Fruit fly (Drosophila melanogaster) whole organism, embryonic: ENCODE data around the gene eIF2gamma.

ENCODE experiments used
- Ada2b ChIP-seq: fragments of 200-800 bp; sonication (Bioruptor generic); IDR thresholded peaks from 2 replicates; pipeline ENCODE4 v1.3.6; 2022; ENCODE audit warnings: missing biosample characterization, missing genetic modification characterization
- Antp ChIP-seq: fragments of 200-800 bp; sonication (Bioruptor generic); optimal IDR thresholded peaks from 3 replicates; lab custom pipeline; 2016; ENCODE audit warnings: missing biosample characterization, missing genetic modification characterization
- Awh ChIP-seq: fragments of 200-800 bp; sonication (Bioruptor generic); IDR thresholded peaks from 2 replicates; pipeline ENCODE4, ENCODE4 v1.3.6; 2022; ENCODE audit warnings: missing biosample characterization, missing genetic modification characterization
- Blimp-1 ChIP-seq: fragments of 200-800 bp; sonication (Bioruptor generic); optimal IDR thresholded peaks from 3 replicates; lab custom pipeline; 2018; ENCODE audit warnings: missing biosample characterization, missing genetic modification characterization, mild to moderate bottlenecking, moderate library complexity, missing genetic modification reagents
- CG10366 ChIP-seq: fragments of 200-800 bp; sonication (Bioruptor generic); IDR thresholded peaks from 2 replicates; pipeline ENCODE4 v1.3.6; 2022; ENCODE audit warnings: missing biosample characterization, missing genetic modification characterization
- CG11723 ChIP-seq: fragments of 200-800 bp; sonication (Bioruptor generic); optimal IDR thresholded peaks from 2 replicates; lab custom pipeline; 2017; ENCODE audit warnings: missing biosample characterization, mild to moderate bottlenecking, missing genetic modification characterization
- CG12071 ChIP-seq: fragments of 200-800 bp; sonication (Bioruptor generic); optimal IDR thresholded peaks from 3 replicates; lab custom pipeline; 2018; ENCODE audit warnings: missing biosample characterization, mild to moderate bottlenecking, missing genetic modification characterization
- CG12744 ChIP-seq: fragments of 200-800 bp; sonication (Bioruptor generic); optimal IDR thresholded peaks from 2 replicates; lab custom pipeline; 2016; ENCODE audit warnings: missing biosample characterization, missing genetic modification characterization
- CG1602 ChIP-seq: fragments of 200-800 bp; sonication (Bioruptor generic); optimal IDR thresholded peaks from 3 replicates; lab custom pipeline; 2016; ENCODE audit warnings: missing biosample characterization, missing genetic modification characterization
- CG16815 ChIP-seq: fragments of 200-800 bp; sonication (Bioruptor generic); optimal IDR thresholded peaks from 3 replicates; lab custom pipeline; 2017; ENCODE audit warnings: missing biosample characterization, mild to moderate bottlenecking, missing genetic modification characterization
- CG17612 ChIP-seq: fragments of 200-800 bp; sonication (Bioruptor generic); IDR thresholded peaks from 2 replicates; pipeline ENCODE4 v1.3.6; 2022; ENCODE audit warnings: missing biosample characterization, missing genetic modification characterization
- CG2678 ChIP-seq: fragments of 200-800 bp; sonication (Bioruptor generic); optimal IDR thresholded peaks from 3 replicates; lab custom pipeline; 2019; ENCODE audit warnings: missing biosample characterization, mild to moderate bottlenecking, missing genetic modification characterization, moderate library complexity
- CG2712 ChIP-seq: fragments of 200-800 bp; optimal IDR thresholded peaks from 3 replicates; lab custom pipeline; 2019; ENCODE audit warnings: missing biosample characterization, mild to moderate bottlenecking, missing genetic modification characterization, moderate library complexity
- CG30403 ChIP-seq: fragments of 200-800 bp; sonication (Bioruptor generic); optimal IDR thresholded peaks from 3 replicates; lab custom pipeline; 2016; ENCODE audit warnings: missing biosample characterization, missing genetic modification characterization
- CG4707 ChIP-seq: fragments of 200-800 bp; sonication (Bioruptor generic); optimal IDR thresholded peaks from 2 replicates; lab custom pipeline; 2018; ENCODE audit warnings: missing biosample characterization, mild to moderate bottlenecking, missing genetic modification characterization, moderate library complexity
- CG4820 ChIP-seq: fragments of 200-800 bp; sonication (Bioruptor generic); optimal IDR thresholded peaks from 3 replicates; lab custom pipeline; 2016; ENCODE audit warnings: missing biosample characterization, missing genetic modification characterization
- CG6689 ChIP-seq: fragments of 200-800 bp; sonication (Bioruptor generic); IDR thresholded peaks from 2 replicates; pipeline ENCODE4 v1.3.6; 2022; ENCODE audit warnings: missing biosample characterization, missing genetic modification characterization
- CG7357 ChIP-seq: fragments of 200-800 bp; sonication (Bioruptor generic); IDR thresholded peaks from 3 replicates; pipeline ENCODE4 v1.3.6; 2022; ENCODE audit warnings: missing biosample characterization, missing genetic modification characterization
- CG8281 ChIP-seq: fragments of 200-800 bp; sonication (Bioruptor generic); optimal IDR thresholded peaks from 2 replicates; lab custom pipeline; 2018; ENCODE audit warnings: missing biosample characterization, mild to moderate bottlenecking, missing genetic modification characterization, moderate library complexity
- CG9727 ChIP-seq: fragments of 200-800 bp; sonication (Bioruptor generic); optimal IDR thresholded peaks from 3 replicates; lab custom pipeline; 2017; ENCODE audit warnings: missing biosample characterization, mild to moderate bottlenecking, missing genetic modification characterization
- CHES-1-like ChIP-seq: fragments of 200-800 bp; sonication (Bioruptor generic); optimal IDR thresholded peaks from 2 replicates; lab custom pipeline; 2016; ENCODE audit warnings: missing biosample characterization, missing genetic modification characterization
- CTCF ChIP-seq: fragments of 200-800 bp; sonication (Bioruptor generic); optimal IDR thresholded peaks from 2 replicates; lab custom pipeline; 2017; ENCODE audit warnings: missing biosample characterization, mild to moderate bottlenecking, missing genetic modification characterization, moderate library complexity
- Dad ChIP-seq: fragments of 200-800 bp; sonication (Bioruptor generic); optimal IDR thresholded peaks from 3 replicates; lab custom pipeline; 2016; ENCODE audit warnings: missing biosample characterization, missing genetic modification characterization
- Dfd ChIP-seq, 2 experiments: fragments of >200 bp; optimal IDR thresholded peaks; 2 replicates each; lab custom pipeline; 2017; ENCODE audit warnings: missing biosample characterization in 2 of 2, missing genetic modification characterization in 2 of 2
- Elba2 ChIP-seq: fragments of 200-800 bp; sonication (Bioruptor generic); optimal IDR thresholded peaks from 3 replicates; lab custom pipeline; 2016; ENCODE audit warnings: missing biosample characterization, missing genetic modification characterization
- HLH54F ChIP-seq: fragments of 200-800 bp; sonication (Bioruptor generic); optimal IDR thresholded peaks from 3 replicates; lab custom pipeline; 2016; ENCODE audit warnings: missing biosample characterization, missing genetic modification characterization
- Hr3 ChIP-seq: fragments of 200-800 bp; sonication (Bioruptor generic); optimal IDR thresholded peaks from 3 replicates; lab custom pipeline; 2016; ENCODE audit warnings: missing biosample characterization, missing genetic modification characterization
- Myb ChIP-seq: fragments of 200-800 bp; sonication (Bioruptor generic); optimal IDR thresholded peaks from 2 replicates; lab custom pipeline; 2016; ENCODE audit warnings: missing biosample characterization, missing genetic modification characterization
- NC2β ChIP-seq: fragments of 200-800 bp; sonication (Bioruptor generic); optimal IDR thresholded peaks from 2 replicates; lab custom pipeline; 2016; ENCODE audit warnings: missing biosample characterization, missing genetic modification characterization
- NFAT ChIP-seq: fragments of 200-800 bp; sonication (Bioruptor generic); IDR thresholded peaks from 2 replicates; pipeline ENCODE4 v1.3.6; 2022; ENCODE audit warnings: missing biosample characterization, missing genetic modification characterization
- Pdp1 ChIP-seq, 2 experiments: fragments of 200-800 bp; sonication (Bioruptor generic); optimal IDR thresholded peaks; 3 replicates each; lab custom pipeline; 2016; ENCODE audit warnings: missing biosample characterization in 2 of 2, missing genetic modification characterization in 2 of 2, mild to moderate bottlenecking in 1 of 2, moderate library complexity in 1 of 2
- Rfx ChIP-seq: fragments of 200-800 bp; sonication (Bioruptor generic); IDR thresholded peaks from 2 replicates; pipeline ENCODE4 v1.3.6; 2022; ENCODE audit warnings: missing biosample characterization, missing genetic modification characterization
- Six4 ChIP-seq: fragments of 200-800 bp; sonication (Bioruptor generic); optimal IDR thresholded peaks from 2 replicates; lab custom pipeline; 2016; ENCODE audit warnings: missing biosample characterization, missing genetic modification characterization
- Sry-δ ChIP-seq: fragments of 200-800 bp; sonication (Bioruptor generic); optimal IDR thresholded peaks from 2 replicates; lab custom pipeline; 2016; ENCODE audit warnings: missing biosample characterization, missing genetic modification characterization
- Tbp ChIP-seq: fragments of >200 bp; optimal IDR thresholded peaks from 2 replicates; lab custom pipeline; 2018; ENCODE audit warnings: missing biosample characterization, missing genetic modification characterization
- ase ChIP-seq: fragments of 200-800 bp; sonication (Bioruptor generic); IDR thresholded peaks from 3 replicates; pipeline ENCODE4 v1.3.6; 2022; ENCODE audit warnings: missing biosample characterization, missing genetic modification characterization
- dmrt99B ChIP-seq: fragments of 200-800 bp; sonication (Bioruptor generic); optimal IDR thresholded peaks from 2 replicates; lab custom pipeline; 2018; ENCODE audit warnings: missing biosample characterization, mild to moderate bottlenecking, missing genetic modification characterization, moderate library complexity
- ftz-f1 ChIP-seq: fragments of 200-800 bp; sonication (Bioruptor generic); optimal IDR thresholded peaks from 2 replicates; lab custom pipeline; 2016; ENCODE audit warnings: missing biosample characterization, missing genetic modification characterization
- gcm2 ChIP-seq: fragments of 200-800 bp; sonication (Bioruptor generic); optimal IDR thresholded peaks from 2 replicates; lab custom pipeline; 2016; ENCODE audit warnings: missing biosample characterization, missing genetic modification characterization
- grau ChIP-seq: fragments of 200-800 bp; optimal IDR thresholded peaks from 3 replicates; lab custom pipeline; 2019; ENCODE audit warnings: missing biosample characterization, mild to moderate bottlenecking, missing genetic modification characterization, moderate library complexity
- nom ChIP-seq: fragments of 200-800 bp; sonication (Bioruptor generic); optimal IDR thresholded peaks from 2 replicates; lab custom pipeline; 2017; ENCODE audit warnings: missing biosample characterization, missing genetic modification characterization, mild to moderate bottlenecking, moderate library complexity, missing genetic modification reagents
- p53 ChIP-seq: fragments of 200-800 bp; sonication (Bioruptor generic); optimal IDR thresholded peaks from 2 replicates; lab custom pipeline; 2016; ENCODE audit warnings: missing biosample characterization, missing genetic modification characterization
- pb ChIP-seq: fragments of 200-800 bp; sonication (Bioruptor generic); optimal IDR thresholded peaks from 3 replicates; lab custom pipeline; 2016; ENCODE audit warnings: missing biosample characterization, missing genetic modification characterization
- phol ChIP-seq: fragments of 200-800 bp; sonication (Bioruptor generic); optimal IDR thresholded peaks from 3 replicates; lab custom pipeline; 2018; ENCODE audit warnings: missing biosample characterization, mild to moderate bottlenecking, missing genetic modification characterization, moderate library complexity
- repo ChIP-seq: fragments of 200-800 bp; sonication (Bioruptor generic); optimal IDR thresholded peaks from 2 replicates; lab custom pipeline; 2016; ENCODE audit warnings: missing biosample characterization, missing genetic modification characterization
- salm ChIP-seq: fragments of 200-800 bp; sonication (Bioruptor generic); optimal IDR thresholded peaks from 2 replicates; lab custom pipeline; 2018; ENCODE audit warnings: missing biosample characterization, mild to moderate bottlenecking, missing genetic modification characterization
- schlank ChIP-seq: fragments of 200-800 bp; sonication (Bioruptor generic); optimal IDR thresholded peaks from 2 replicates; lab custom pipeline; 2018; ENCODE audit warnings: missing biosample characterization, mild to moderate bottlenecking, missing genetic modification characterization
- tx ChIP-seq: fragments of 200-800 bp; sonication (Bioruptor generic); optimal IDR thresholded peaks from 2 replicates; lab custom pipeline; 2016; ENCODE audit warnings: missing biosample characterization, missing genetic modification characterization
- z ChIP-seq: fragments of 200-800 bp; sonication (Bioruptor generic); IDR thresholded peaks from 3 replicates; pipeline ENCODE4 v1.3.6; 2022; ENCODE audit warnings: missing biosample characterization, missing genetic modification characterization

Gene eIF2gamma

dm6 chr3R:15293005-15293877 is 30.0 kb upstream of the eIF2gamma start (continued):
- peak; percentile 51 for TF ChIP-seq phol
- TF ChIP-seq CG6689 = no peak
- no peak for TF ChIP-seq Six4
- TF ChIP-seq CG9727 = peak; percentile 6
- TF ChIP-seq gcm2 (GFP tag; lab: Kevin White, UChicago) = no peak
- TF ChIP-seq Ada2b (GFP tag; lab: Robert Waterston, UW) = no peak
- TF ChIP-seq Myb (GFP tag; lab: Kevin White, UChicago) = peak; percentile 7
- no peak for TF ChIP-seq Dad (GFP tag; lab: Kevin White, UChicago)
- TF ChIP-seq ase = no peak
- TF ChIP-seq pb (GFP tag; lab: Kevin White, UChicago) = no peak
- TF ChIP-seq CG16815 (GFP tag; lab: Kevin White, UChicago) = no peak
- TF ChIP-seq CG1602 (GFP tag; lab: Kevin White, UChicago) = no peak
- TF ChIP-seq NFAT = no peak
- TF ChIP-seq Awh = peak; percentile 69

dm6 chr3R:15292241-15293004 is 29.2 kb upstream of the eIF2gamma start:
- TF ChIP-seq Rfx (GFP tag; lab: Robert Waterston, UW) (no peak), salm (no peak), CG12071 (GFP tag; lab: Kevin White, UChicago) (no peak), Sry-δ (no peak), Tbp (GFP tag; lab: Kevin White, UChicago) (no peak), Myb (GFP tag; lab: Kevin White, UChicago) (peak; percentile 19), Hr3 (no peak), schlank (no peak), CG4820 (GFP tag; lab: Kevin White, UChicago) (no peak), dmrt99B (tag; lab: Kevin White, UChicago) (peak; percentile 30), CTCF (GFP tag; lab: Kevin White, UChicago) (no peak), CG7357 (GFP tag; lab: Robert Waterston, UW) (no peak), p53 (GFP tag; lab: Kevin White, UChicago) (no peak), Dfd (GFP tag; optimal IDR thresholded peaks at IDR 0.05; lab: Kevin White, UChicago) (peak in 1 of 2 experiments; percentile 82), ftz-f1 (GFP tag; lab: Kevin White, UChicago) (peak; percentile 52), nom (GFP tag; lab: Kevin White, UChicago) (no peak), Blimp-1 (GFP tag; lab: Kevin White, UChicago) (peak; percentile 12), CG17612 (no peak), CG11723 (peak; percentile 8), HLH54F (GFP tag; lab: Kevin White, UChicago) (peak; percentile 6), CG8281 (tag; lab: Kevin White, UChicago) (peak; percentile 41), grau (tag; lab: Kevin White, UChicago) (peak; percentile 95), CG2712 (tag; lab: Kevin White, UChicago) (peak; percentile 6), Elba2 (GFP tag; lab: Kevin White, UChicago) (peak; percentile 29), CG2678 (tag; lab: Kevin White, UChicago) (peak; percentile 43), tx (GFP tag; lab: Kevin White, UChicago) (no peak), Antp (GFP tag; lab: Kevin White, UChicago) (peak; percentile 11), CG30403 (peak; percentile 1), NC2β (no peak), CG4707 (GFP tag; lab: Kevin White, UChicago) (no peak), z (GFP tag; lab: Robert Waterston, UW) (no peak), CHES-1-like (GFP tag; lab: Kevin White, UChicago) (no peak), CG12744 (GFP tag; lab: Kevin White, UChicago) (no peak), repo (GFP tag; lab: Kevin White, UChicago) (peak; percentile 17), CG10366 (no peak), Pdp1 (GFP tag; optimal IDR thresholded peaks at IDR 0.05; lab: Kevin White, UChicago) (peak in 1 of 2 experiments; percentile 96)
